Worm (Caenorhabditis elegans) whole organism, dauer: ENCODE results near the gene T28F3.9.

Experiments used
- unc-62 ChIP-seq: sonication (generic microtip); optimal IDR thresholded peaks from 2 replicates; lab custom pipeline; 2017; ENCODE audit warnings: missing biosample characterization, missing genetic modification reagents, missing genetic modification characterization

The T28F3.9 gene

ce11 chrIV:17277459-17278173, 30.7 kb upstream of the T28F3.9 start:
- TF ChIP-seq unc-62 (GFP tag; lab: Kevin White, UChicago), result no peak

ce11 chrIV:17278363-17278762, 29.9 kb upstream of the T28F3.9 start:
- TF ChIP-seq unc-62 (GFP tag; lab: Kevin White, UChicago), result no peak

- no peak for TF ChIP-seq unc-62 (GFP tag; lab: Kevin White, UChicago)
Measured at ce11 chrIV:17278861-17279591, 29.3 kb upstream of the T28F3.9 start, which contains the start of gene hsp-1. Gene hsp-1, plus strand, starts transcription at chrIV:17278959.

DNA sequence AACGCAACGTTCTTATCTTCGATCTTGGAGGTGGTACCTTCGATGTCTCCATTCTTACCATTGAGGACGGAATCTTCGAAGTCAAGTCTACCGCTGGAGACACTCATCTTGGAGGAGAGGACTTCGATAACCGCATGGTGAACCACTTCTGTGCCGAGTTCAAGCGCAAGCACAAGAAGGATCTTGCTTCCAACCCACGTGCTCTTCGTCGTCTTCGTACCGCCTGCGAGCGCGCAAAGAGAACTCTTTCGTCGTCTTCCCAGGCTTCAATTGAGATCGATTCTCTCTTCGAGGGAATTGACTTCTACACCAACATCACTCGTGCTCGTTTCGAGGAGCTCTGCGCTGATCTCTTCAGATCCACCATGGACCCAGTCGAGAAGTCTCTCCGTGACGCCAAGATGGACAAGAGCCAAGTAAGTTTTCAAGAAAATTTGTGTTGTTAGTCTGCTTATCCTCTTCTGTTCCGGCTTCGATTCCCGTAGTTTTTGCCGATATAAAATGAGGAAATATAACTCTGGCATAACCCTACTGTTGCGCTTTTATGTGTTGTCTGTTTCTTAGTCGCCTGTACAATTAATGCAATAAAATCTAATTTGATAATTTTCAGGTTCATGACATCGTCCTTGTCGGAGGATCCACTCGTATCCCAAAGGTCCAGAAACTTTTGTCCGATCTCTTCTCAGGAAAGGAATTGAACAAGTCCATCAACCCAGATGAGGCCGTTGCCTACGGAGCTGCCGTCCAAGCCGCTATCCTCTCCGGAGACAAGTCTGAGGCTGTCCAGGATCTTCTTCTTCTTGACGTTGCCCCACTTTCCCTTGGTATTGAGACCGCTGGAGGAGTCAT, 28.5 kb upstream of the T28F3.9 start:
- TF ChIP-seq unc-62 (GFP tag; lab: Kevin White, UChicago), result no peak

DNA sequence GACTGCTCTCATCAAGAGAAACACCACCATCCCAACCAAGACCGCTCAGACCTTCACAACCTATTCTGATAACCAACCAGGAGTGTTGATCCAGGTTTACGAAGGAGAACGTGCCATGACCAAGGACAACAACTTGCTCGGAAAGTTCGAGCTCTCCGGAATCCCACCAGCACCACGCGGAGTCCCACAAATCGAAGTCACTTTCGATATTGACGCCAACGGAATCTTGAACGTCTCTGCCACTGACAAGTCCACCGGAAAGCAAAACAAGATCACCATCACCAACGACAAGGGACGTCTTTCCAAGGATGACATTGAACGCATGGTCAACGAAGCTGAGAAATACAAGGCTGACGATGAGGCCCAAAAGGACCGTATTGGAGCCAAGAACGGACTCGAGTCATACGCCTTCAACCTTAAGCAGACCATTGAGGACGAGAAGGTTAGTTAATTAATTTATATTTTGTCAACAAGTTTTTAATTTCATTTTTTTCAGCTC, 27.8 kb upstream of the T28F3.9 start:
- no peak for TF ChIP-seq unc-62 (GFP tag; lab: Kevin White, UChicago)

ce11 chrIV:17281060-17282021, 27.0 kb upstream of the T28F3.9 start:
- no peak for TF ChIP-seq unc-62 (GFP tag; lab: Kevin White, UChicago)

- no peak for TF ChIP-seq unc-62 (GFP tag; lab: Kevin White, UChicago)
Measured at ce11 chrIV:17284099-17284498, 24.2 kb upstream of the T28F3.9 start, which contains the start of gene nra-1. Gene nra-1, minus strand, starts transcription at chrIV:17284199.

DNA sequence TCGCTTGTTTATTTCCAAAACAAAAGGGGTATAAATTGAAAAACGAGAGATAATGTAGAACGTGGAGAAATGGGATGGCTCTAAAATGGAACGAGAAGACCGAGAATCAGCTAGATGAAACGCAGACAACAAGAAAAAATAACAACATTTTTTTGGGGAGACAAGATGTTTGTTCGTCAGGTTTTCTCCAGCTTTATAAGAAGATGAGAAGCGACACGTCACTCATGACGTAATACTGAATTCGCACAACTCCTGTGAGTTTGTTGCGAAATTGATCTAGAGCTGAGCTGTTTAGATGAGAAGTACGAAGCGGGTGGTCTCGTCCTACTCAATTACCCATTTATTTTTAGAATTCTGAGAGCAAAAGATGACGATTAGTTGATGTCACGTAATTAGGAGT, 23.0 kb upstream of the T28F3.9 start:
- no peak for TF ChIP-seq unc-62 (GFP tag; lab: Kevin White, UChicago)

DNA sequence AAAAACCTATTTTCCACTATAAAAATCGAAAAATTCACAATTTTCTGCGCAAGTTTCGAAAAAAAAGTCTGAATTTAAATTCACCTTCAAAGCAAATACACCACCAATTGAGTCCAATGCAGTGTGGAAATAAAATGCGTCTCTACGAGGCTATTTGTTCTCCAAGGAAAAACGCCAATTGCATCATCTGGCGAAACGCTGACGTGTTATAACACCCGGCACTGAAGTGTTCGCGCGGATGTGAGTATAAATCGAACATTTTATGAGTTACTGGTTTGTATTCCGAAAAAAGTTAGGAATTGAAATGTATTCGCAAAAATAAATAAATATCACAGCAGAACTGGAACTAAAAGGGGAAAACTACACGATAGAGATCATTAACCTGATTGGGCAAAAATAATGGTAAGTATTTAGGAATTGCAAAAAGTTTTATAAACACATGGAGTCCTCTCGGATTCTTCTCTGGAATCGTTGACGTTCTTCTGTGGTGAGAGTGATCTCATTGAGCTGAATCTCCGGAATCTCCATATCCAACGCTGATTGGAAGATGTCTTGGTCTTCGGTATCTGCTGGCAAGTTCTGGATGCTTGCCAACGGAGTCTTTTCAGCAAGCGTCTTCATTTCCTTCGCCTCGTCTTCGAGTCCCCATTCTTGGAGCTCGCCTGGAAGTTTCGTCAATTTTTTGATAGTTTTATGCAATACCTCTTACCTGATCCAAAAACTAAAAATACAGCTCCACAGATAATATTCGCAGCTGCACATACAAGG, 20.2 kb upstream of the T28F3.9 start, which contains the start of gene zipt-7.1:
TSS of gene zipt-7.1 (minus strand) at position 232 of the 768 bp plus-strand sequence.
- no peak for TF ChIP-seq unc-62 (GFP tag; lab: Kevin White, UChicago)

- TF ChIP-seq unc-62 (GFP tag; lab: Kevin White, UChicago), result no peak
Measured at ce11 chrIV:17291629-17292199, 16.6 kb upstream of the T28F3.9 start, which contains the start of the genes T28F3.11 and slc-17.4. Gene T28F3.11, minus strand, starts transcription at chrIV:17291679. Gene slc-17.4, minus strand, starts transcription at chrIV:17291733.

ce11 chrIV:17292350-17292749, 16.0 kb upstream of the T28F3.9 start:
- no peak for TF ChIP-seq unc-62 (GFP tag; lab: Kevin White, UChicago)

ce11 chrIV:17293068-17293467, 15.2 kb upstream of the T28F3.9 start:
- TF ChIP-seq unc-62 (GFP tag; lab: Kevin White, UChicago), result no peak

DNA sequence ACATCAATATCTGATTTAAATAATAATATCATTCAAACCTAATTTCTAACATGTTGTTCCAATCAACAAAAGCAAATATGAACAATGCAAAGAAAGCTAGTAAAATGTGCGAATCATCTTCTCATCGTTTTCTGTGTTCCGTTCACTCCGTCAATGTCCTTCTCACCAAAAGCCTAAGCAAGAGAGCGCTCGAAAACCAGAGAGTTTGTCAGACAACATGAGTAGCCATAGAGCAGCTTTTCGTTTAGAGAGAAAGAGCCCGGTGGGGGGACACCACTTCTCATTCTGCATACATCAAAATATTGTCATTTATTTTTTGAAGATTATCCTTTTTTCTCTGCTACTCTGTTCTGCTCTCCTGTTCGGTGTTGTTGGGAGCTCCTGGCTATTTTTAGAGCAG, 14.6 kb upstream of the T28F3.9 start:
- TF ChIP-seq unc-62 (GFP tag; lab: Kevin White, UChicago), result no peak
